Fruit fly (Drosophila melanogaster): Measurements from ENCODE around the gene Vm26Aa.

Vm26Aa gene

dm6 chr2L:5979957-5980861 lies 20.1 kb upstream of the Vm26Aa start (continued):
- peak; percentile 9 for TF ChIP-seq fd85E (GFP tag; optimal IDR thresholded peaks at IDR 0.05)
- TF ChIP-seq CG9139 (GFP tag; optimal IDR thresholded peaks at IDR 0.05): peak; percentile 77
- TF ChIP-seq Sox14 (GFP tag; optimal IDR thresholded peaks at IDR 0.05): peak; percentile 56
- peak; percentile 52 for TF ChIP-seq dsx (GFP tag; optimal IDR thresholded peaks at IDR 0.05; ENCODE audit: poor library complexity, severe bottlenecking)
- TF ChIP-seq Ets21C (GFP tag; optimal IDR thresholded peaks at IDR 0.05): no peak
- TF ChIP-seq topi (GFP tag; optimal IDR thresholded peaks at IDR 0.05): no peak
- no peak for TF ChIP-seq CG32006 (GFP tag; optimal IDR thresholded peaks at IDR 0.05)
- peak; percentile 81 for TF ChIP-seq svp (GFP tag)
- TF ChIP-seq Eip78C (GFP tag): peak; percentile 76

DNA sequence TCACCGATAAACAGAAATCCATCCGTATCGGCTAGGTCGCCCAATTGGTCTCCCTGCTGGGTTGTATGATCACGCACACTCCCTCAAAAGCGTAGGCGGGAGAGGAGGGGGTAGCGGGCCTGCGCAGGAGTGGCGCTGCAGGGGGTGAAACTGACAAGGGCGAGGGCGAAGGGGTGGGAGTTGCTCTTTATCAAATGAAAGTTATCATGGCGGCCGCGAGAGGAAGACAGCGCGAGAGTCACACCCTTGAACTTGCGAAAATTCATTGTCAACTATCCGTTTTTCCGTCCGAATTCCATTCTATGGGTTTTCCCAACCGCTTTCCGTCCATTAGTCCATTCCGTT lies 18.9 kb upstream of the Vm26Aa start:
- TF ChIP-seq Sox15 (GFP tag; optimal IDR thresholded peaks at IDR 0.05) (no peak), CG10631 (GFP tag; optimal IDR thresholded peaks at IDR 0.05) (no peak), CG9139 (GFP tag; optimal IDR thresholded peaks at IDR 0.05) (no peak), CG6163 (GFP tag; IDR thresholded peaks at IDR 0.05) (no peak), fd85E (GFP tag; optimal IDR thresholded peaks at IDR 0.05) (no peak), Hr4 (GFP tag; optimal IDR thresholded peaks at IDR 0.05) (no peak), Ets96B (tag; optimal IDR thresholded peaks at IDR 0.05) (no peak), CG32006 (GFP tag; optimal IDR thresholded peaks at IDR 0.05) (peak; percentile 6), net (GFP tag; optimal IDR thresholded peaks at IDR 0.05) (no peak), fkh (GFP tag; optimal IDR thresholded peaks at IDR 0.05) (no peak), CG6792 (GFP tag; optimal IDR thresholded peaks at IDR 0.05) (no peak), pdm3 (GFP tag; optimal IDR thresholded peaks at IDR 0.05) (no peak), CG4318 (GFP tag; optimal IDR thresholded peaks at IDR 0.05) (no peak), Blimp-1 (GFP tag; optimal IDR thresholded peaks at IDR 0.05) (peak; percentile 8), CG1621 (tag; optimal IDR thresholded peaks at IDR 0.05) (no peak), salr (GFP tag; optimal IDR thresholded peaks at IDR 0.05) (peak in 1 of 2 experiments; percentile 1), topi (GFP tag; optimal IDR thresholded peaks at IDR 0.05) (no peak), Eip78C (GFP tag) (peak; percentile 47), Met (GFP tag; optimal IDR thresholded peaks at IDR 0.05) (no peak), spab (GFP tag; optimal IDR thresholded peaks at IDR 0.05) (no peak), CG3919 (GFP tag; optimal IDR thresholded peaks at IDR 0.05) (no peak), Sox14 (GFP tag; optimal IDR thresholded peaks at IDR 0.05) (no peak), OdsH (GFP tag; optimal IDR thresholded peaks at IDR 0.05) (no peak), CG8119 (GFP tag; IDR thresholded peaks at IDR 0.05) (no peak), Eip75B (GFP tag; optimal IDR thresholded peaks at IDR 0.05) (no peak), svp (GFP tag) (peak; percentile 76)

DNA sequence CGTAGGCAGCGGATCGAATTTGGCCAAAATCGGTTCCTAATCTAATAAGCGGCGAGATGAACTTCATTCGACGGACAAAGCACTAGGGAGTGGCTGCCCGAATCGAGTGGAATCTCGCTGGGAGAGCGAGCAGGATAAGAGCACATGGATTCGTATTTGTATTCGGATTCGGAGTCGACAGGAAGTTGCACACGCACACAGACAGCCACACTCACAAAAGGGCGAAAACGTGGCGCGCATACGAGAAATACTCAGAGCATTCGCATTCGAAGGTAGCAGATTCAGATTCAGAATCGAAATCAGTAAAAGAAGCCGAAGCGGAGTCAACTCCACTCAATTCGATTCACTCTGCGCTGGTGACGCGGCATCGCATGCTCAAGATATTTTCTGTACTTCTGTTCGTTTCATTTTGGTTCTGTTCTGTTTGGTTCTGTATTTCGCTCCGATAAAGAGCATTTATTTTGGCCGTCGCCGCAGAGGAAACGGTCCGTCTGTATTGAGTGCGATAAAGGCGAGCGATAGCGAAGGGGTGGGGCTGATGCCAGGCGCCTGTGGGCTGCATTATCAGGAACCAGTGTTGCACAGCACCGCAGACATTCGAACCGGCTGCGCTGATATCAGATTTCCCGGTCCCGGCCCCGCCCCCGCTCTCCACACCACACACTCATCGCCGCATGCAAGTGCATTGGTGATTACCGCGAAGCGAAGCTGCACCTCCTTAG lies 18.4 kb upstream of the Vm26Aa start:
- TF ChIP-seq acj6 (GFP tag; optimal IDR thresholded peaks at IDR 0.05) (no peak), Smox (GFP tag; optimal IDR thresholded peaks at IDR 0.05) (no peak), CG9139 (GFP tag; optimal IDR thresholded peaks at IDR 0.05) (no peak), fkh (GFP tag; optimal IDR thresholded peaks at IDR 0.05) (no peak), Hr38 (GFP tag; optimal IDR thresholded peaks at IDR 0.05) (no peak), CG6792 (GFP tag; optimal IDR thresholded peaks at IDR 0.05) (no peak), eg (GFP tag; IDR thresholded peaks at IDR 0.05) (no peak), CG15336 (GFP tag; IDR thresholded peaks at IDR 0.05) (no peak), CG8319 (GFP tag; optimal IDR thresholded peaks at IDR 0.05) (no peak), ss (GFP tag; optimal IDR thresholded peaks at IDR 0.05) (peak in 1 of 2 experiments; percentile 55), CG7368 (GFP tag; optimal IDR thresholded peaks at IDR 0.05) (peak; percentile 39), CG1621 (tag; optimal IDR thresholded peaks at IDR 0.05) (peak; percentile 20), achi (GFP tag; optimal IDR thresholded peaks at IDR 0.05) (no peak), CG8119 (GFP tag; IDR thresholded peaks at IDR 0.05) (no peak), Ets21C (GFP tag; optimal IDR thresholded peaks at IDR 0.05) (no peak), Lpt (GFP tag; optimal IDR thresholded peaks at IDR 0.05) (no peak), Ets96B (tag; optimal IDR thresholded peaks at IDR 0.05) (no peak), CG6163 (GFP tag; IDR thresholded peaks at IDR 0.05) (no peak), CG34406 (GFP tag; optimal IDR thresholded peaks at IDR 0.05) (no peak), pdm3 (GFP tag; optimal IDR thresholded peaks at IDR 0.05) (no peak), CG10669 (GFP tag; optimal IDR thresholded peaks at IDR 0.05) (no peak), lz (GFP tag; optimal IDR thresholded peaks at IDR 0.05) (no peak), Sox14 (GFP tag; optimal IDR thresholded peaks at IDR 0.05) (peak; percentile 19), vri (GFP tag; optimal IDR thresholded peaks at IDR 0.05) (peak; percentile 27), Eip75B (GFP tag; optimal IDR thresholded peaks at IDR 0.05) (no peak), cyc (GFP tag; optimal IDR thresholded peaks at IDR 0.05) (no peak), Blimp-1 (GFP tag; optimal IDR thresholded peaks at IDR 0.05) (no peak), CG8632 (GFP tag; optimal IDR thresholded peaks at IDR 0.05) (no peak), CG10631 (GFP tag; optimal IDR thresholded peaks at IDR 0.05) (no peak)

All from whole organism, prepupa.